Worm (Caenorhabditis elegans) whole organism, midembryonic: Measurements from ENCODE around the gene fbxb-30.
"Not testable (repeated sequence)": the region's sequence is repeated elsewhere in the genome, so short reads cannot be mapped to it uniquely, and the experiment has no call there.

Source experiments
- T22C8.4 ChIP-seq: fragments of 200-800 bp; sonication (Bioruptor generic); IDR thresholded peaks from 2 replicates; pipeline ENCODE4 v1.3.6; 2022; ENCODE audit warnings: missing genetic modification characterization, missing compliant biosample characterization
- flt-1 ChIP-seq: fragments of 200-800 bp; sonication (Bioruptor generic); IDR thresholded peaks from 2 replicates; pipeline ENCODE4 v1.3.6; 2022; ENCODE audit warnings: missing genetic modification characterization, missing compliant biosample characterization
- klf-2 ChIP-seq: fragments of 200-800 bp; sonication (Bioruptor generic); conservative IDR thresholded peaks from 2 replicates; pipeline ENCODE4 v1.3.6; 2022; ENCODE audit warnings: missing genetic modification reagents, missing genetic modification characterization, missing compliant biosample characterization
- med-1 ChIP-seq: sonication (generic microtip); optimal IDR thresholded peaks from 2 replicates; lab custom pipeline; 2017; ENCODE audit warnings: missing genetic modification characterization, mild to moderate bottlenecking, missing compliant biosample characterization, antibody characterized with exemption, missing genetic modification reagents; ENCODE audit not compliant: insufficient read depth
- tab-1 ChIP-seq: fragments of 200-800 bp; sonication (Bioruptor generic); IDR thresholded peaks from 2 replicates; pipeline ENCODE4 v1.3.6; 2022; ENCODE audit warnings: missing genetic modification characterization, missing compliant biosample characterization

ce11 chrII:996112-996511 lies 5.1 kb downstream of the fbxb-30 start, which contains the start of gene F45D11.11:
- TF ChIP-seq T22C8.4 (GFP tag; lab: Robert Waterston, UW); med-1 (GFP tag; lab: Kevin White, UChicago); tab-1; flt-1; klf-2 (GFP tag; lab: Robert Waterston, UW): not testable (repeated sequence)
